Worm (Caenorhabditis elegans) whole organism, mixed stage, embryonic: ENCODE measurements around the gene cnc-4.

ENCODE experiments used
- lsy-2 ChIP-seq: fragments of 150-350 bp; optimal IDR thresholded peaks from 2 replicates; lab custom pipeline; 2014; ENCODE audit warnings: missing biosample characterization, missing genetic modification characterization
- nhr-12 ChIP-seq: fragments of 150-350 bp; optimal IDR thresholded peaks from 2 replicates; lab custom pipeline; 2014; ENCODE audit warnings: missing biosample characterization, missing genetic modification characterization
- nhr-28 ChIP-seq: fragments of 150-350 bp; optimal IDR thresholded peaks from 2 replicates; lab custom pipeline; 2014; ENCODE audit warnings: missing biosample characterization, missing genetic modification characterization
- pha-4 ChIP-seq: fragments of 150-350 bp; optimal IDR thresholded peaks from 2 replicates; lab custom pipeline; 2018; ENCODE audit warnings: missing biosample characterization, missing genetic modification reagents, missing genetic modification characterization
- ztf-11 ChIP-seq: fragments of 150-350 bp; optimal IDR thresholded peaks from 2 replicates; lab custom pipeline; 2014; ENCODE audit warnings: missing biosample characterization, missing genetic modification characterization

- TF ChIP-seq ztf-11 (tag; lab: Kevin White, UChicago) (no peak), pha-4 (tag; lab: Kevin White, UChicago) (no peak), lsy-2 (tag; lab: Kevin White, UChicago) (no peak), nhr-28 (tag; lab: Kevin White, UChicago) (no peak), nhr-12 (no peak)
These were observed 14.2 kb upstream of the cnc-4 start for ce11 chrV:1432500-1433418.
